Worm (Caenorhabditis elegans) whole organism, early embryonic: Measurements from ENCODE around the gene str-77.

Experiments used
- flt-1 ChIP-seq: fragments of 200-800 bp; sonication (Bioruptor generic); IDR thresholded peaks from 2 replicates; pipeline ENCODE4 v1.3.6; 2022; ENCODE audit warnings: missing genetic modification characterization, missing compliant biosample characterization
- pes-1 ChIP-seq: fragments of 200-800 bp; sonication (Bioruptor generic); IDR thresholded peaks from 2 replicates; pipeline ENCODE4 v1.3.6; 2022; ENCODE audit warnings: missing genetic modification reagents, missing genetic modification characterization, missing compliant biosample characterization
- tbx-37 ChIP-seq: fragments of 200-800 bp; sonication (Bioruptor generic); conservative IDR thresholded peaks from 2 replicates; pipeline ENCODE4 v1.3.6; 2022; ENCODE audit warnings: missing genetic modification reagents, missing genetic modification characterization, missing compliant biosample characterization

ce11 chrV:17765077-17765476, 46.3 kb downstream of the str-77 start, which contains the start of the genes C47A10.16 and srh-283:
- TF ChIP-seq tbx-37 (GFP tag; lab: Robert Waterston, UW), result no peak
- no peak for TF ChIP-seq pes-1 (GFP tag; lab: Robert Waterston, UW)
- no peak for TF ChIP-seq flt-1 (GFP tag; lab: Robert Waterston, UW)
